Worm (Caenorhabditis elegans) whole organism, L2 larva: ENCODE measurements around the gene sluh-7.

Source experiments
- C34F6.9 ChIP-seq: fragments of 150-350 bp; optimal IDR thresholded peaks from 2 replicates; lab custom pipeline; 2014; ENCODE audit warnings: missing biosample characterization, missing genetic modification characterization
- F13H6.1 ChIP-seq: sonication (generic microtip); optimal IDR thresholded peaks from 2 replicates; lab custom pipeline; 2016; ENCODE audit warnings: missing genetic modification characterization, missing compliant biosample characterization
- R02D3.7 ChIP-seq: fragments of 150-350 bp; optimal IDR thresholded peaks from 2 replicates; lab custom pipeline; 2014; ENCODE audit warnings: missing biosample characterization, missing genetic modification characterization
- ZK546.5 ChIP-seq: sonication (generic microtip); optimal IDR thresholded peaks from 2 replicates; lab custom pipeline; 2017; ENCODE audit warnings: missing biosample characterization, missing genetic modification characterization
- alr-1 ChIP-seq: fragments of 150-350 bp; optimal IDR thresholded peaks from 2 replicates; lab custom pipeline; 2014; ENCODE audit warnings: missing biosample characterization, missing genetic modification characterization
- aly-2 ChIP-seq: fragments of 150-350 bp; optimal IDR thresholded peaks from 2 replicates; lab custom pipeline; 2014; ENCODE audit warnings: missing biosample characterization, missing genetic modification characterization
- ama-1 ChIP-seq: fragments of 150-350 bp; optimal IDR thresholded peaks from 2 replicates; lab custom pipeline; 2018; ENCODE audit warnings: inconsistent platforms
- blmp-1 ChIP-seq: sonication (generic microtip); optimal IDR thresholded peaks from 2 replicates; lab custom pipeline; 2017; ENCODE audit warnings: missing genetic modification characterization, mild to moderate bottlenecking, missing compliant biosample characterization, antibody characterized with exemption, moderate library complexity; ENCODE audit not compliant: insufficient read depth
- ceh-16 ChIP-seq: fragments of 150-350 bp; optimal IDR thresholded peaks from 2 replicates; lab custom pipeline; 2014; ENCODE audit warnings: missing biosample characterization, missing genetic modification characterization
- ceh-82 ChIP-seq: fragments of 150-350 bp; optimal IDR thresholded peaks from 2 replicates; lab custom pipeline; 2014; ENCODE audit warnings: missing biosample characterization, missing genetic modification characterization
- crh-2 ChIP-seq: sonication (generic microtip); optimal IDR thresholded peaks from 2 replicates; lab custom pipeline; 2017; ENCODE audit warnings: missing biosample characterization, missing genetic modification characterization
- dmd-4 ChIP-seq: sonication (generic microtip); optimal IDR thresholded peaks from 2 replicates; lab custom pipeline; 2017; ENCODE audit warnings: missing biosample characterization, missing genetic modification characterization
- elt-1 ChIP-seq: fragments of 150-350 bp; optimal IDR thresholded peaks from 2 replicates; lab custom pipeline; 2014; ENCODE audit warnings: missing biosample characterization, missing genetic modification characterization
- fos-1 ChIP-seq: fragments of 150-350 bp; optimal IDR thresholded peaks from 2 replicates; lab custom pipeline; 2014; ENCODE audit warnings: missing biosample characterization, missing genetic modification characterization
- gmeb-1 ChIP-seq: fragments of 150-350 bp; optimal IDR thresholded peaks from 2 replicates; lab custom pipeline; 2014; ENCODE audit warnings: missing biosample characterization, missing genetic modification characterization
- lin-11 ChIP-seq: fragments of 150-350 bp; sonication (generic microtip); optimal IDR thresholded peaks from 2 replicates; lab custom pipeline; 2014; ENCODE audit warnings: missing biosample characterization, missing genetic modification characterization, inconsistent platforms, mixed read lengths
- lin-13 ChIP-seq: fragments of 150-350 bp; optimal IDR thresholded peaks from 2 replicates; lab custom pipeline; 2014; ENCODE audit warnings: missing biosample characterization, missing genetic modification reagents, missing genetic modification characterization
- lsy-2 ChIP-seq, 2 experiments: fragments of 150-350 bp in 1 of 2; sonication (generic microtip) in 1 of 2; optimal IDR thresholded peaks; 2 replicates each; lab custom pipeline; 2014 to 2017; ENCODE audit warnings: missing biosample characterization in 2 of 2, missing genetic modification characterization in 2 of 2
- mbf-1 ChIP-seq: sonication (generic microtip); optimal IDR thresholded peaks from 2 replicates; lab custom pipeline; 2017; ENCODE audit warnings: missing biosample characterization, missing genetic modification characterization
- nhr-10 ChIP-seq: sonication (generic microtip); optimal IDR thresholded peaks from 2 replicates; lab custom pipeline; 2017; ENCODE audit warnings: missing biosample characterization, missing genetic modification characterization
- nhr-11 ChIP-seq: fragments of 150-350 bp; optimal IDR thresholded peaks from 2 replicates; lab custom pipeline; 2014; ENCODE audit warnings: missing biosample characterization, missing genetic modification characterization
- nhr-129 ChIP-seq: fragments of 150-350 bp; optimal IDR thresholded peaks from 2 replicates; lab custom pipeline; 2014; ENCODE audit warnings: missing biosample characterization, missing genetic modification characterization
- nhr-21 ChIP-seq: fragments of 150-350 bp; optimal IDR thresholded peaks from 2 replicates; lab custom pipeline; 2014; ENCODE audit warnings: missing biosample characterization, missing genetic modification characterization
- nhr-23 ChIP-seq: fragments of 150-350 bp; optimal IDR thresholded peaks from 2 replicates; lab custom pipeline; 2014; ENCODE audit warnings: missing biosample characterization, missing genetic modification reagents, missing genetic modification characterization
- nhr-25 ChIP-seq: fragments of 150-350 bp; sonication (generic microtip); optimal IDR thresholded peaks from 3 replicates; lab custom pipeline; 2014; ENCODE audit warnings: missing biosample characterization, missing genetic modification characterization
- nhr-6 ChIP-seq: fragments of 150-350 bp; optimal IDR thresholded peaks from 2 replicates; lab custom pipeline; 2014; ENCODE audit warnings: missing biosample characterization, missing genetic modification characterization
- nhr-77 ChIP-seq: fragments of 150-350 bp; optimal IDR thresholded peaks from 2 replicates; lab custom pipeline; 2014; ENCODE audit warnings: missing biosample characterization, missing genetic modification characterization
- sem-4 ChIP-seq: fragments of 150-350 bp; optimal IDR thresholded peaks from 2 replicates; lab custom pipeline; 2014; ENCODE audit warnings: missing biosample characterization, missing genetic modification reagents, missing genetic modification characterization
- skn-1 ChIP-seq: sonication (generic microtip); optimal IDR thresholded peaks from 2 replicates; lab custom pipeline; 2017; ENCODE audit warnings: missing biosample characterization, missing genetic modification characterization
- sma-3 ChIP-seq: sonication (generic microtip); optimal IDR thresholded peaks from 2 replicates; lab custom pipeline; 2016; ENCODE audit warnings: missing genetic modification reagents, missing genetic modification characterization, missing compliant biosample characterization
- unc-55 ChIP-seq: fragments of 150-350 bp; sonication (generic microtip); optimal IDR thresholded peaks from 3 replicates; lab custom pipeline; 2014; ENCODE audit warnings: missing biosample characterization, missing genetic modification reagents, missing genetic modification characterization
- unc-62 ChIP-seq: fragments of 150-350 bp; optimal IDR thresholded peaks from 2 replicates; lab custom pipeline; 2014; ENCODE audit warnings: missing biosample characterization, missing genetic modification reagents, missing genetic modification characterization
- zag-1 ChIP-seq: fragments of 150-350 bp; optimal IDR thresholded peaks from 2 replicates; lab custom pipeline; 2014; ENCODE audit warnings: missing biosample characterization, missing genetic modification characterization
- ztf-1 ChIP-seq: fragments of 200-800 bp; sonication (Bioruptor generic); conservative IDR thresholded peaks from 2 replicates; pipeline ENCODE4 v1.3.6; 2022; ENCODE audit warnings: missing genetic modification characterization, missing compliant biosample characterization
- ztf-11 ChIP-seq: sonication (generic microtip); optimal IDR thresholded peaks from 2 replicates; lab custom pipeline; 2017; ENCODE audit warnings: missing biosample characterization, missing genetic modification characterization
- ztf-4 ChIP-seq: fragments of 150-350 bp; optimal IDR thresholded peaks from 2 replicates; lab custom pipeline; 2014; ENCODE audit warnings: missing biosample characterization, missing genetic modification characterization

sluh-7 gene

ce11 chrV:10319434-10319833 lies 36.2 kb downstream of the sluh-7 start, which contains the start of gene B0024.11:
Gene B0024.11 (minus strand): TSS chrV:10319534.
- no peak for TF ChIP-seq nhr-11 (tag; lab: Kevin White, UChicago)
- TF ChIP-seq ama-1 (lab: Kevin White, UChicago), result no peak
- TF ChIP-seq R02D3.7, result no peak
- no peak for TF ChIP-seq blmp-1 (tag; lab: Kevin White, UChicago)
- no peak for TF ChIP-seq mbf-1 (tag; lab: Kevin White, UChicago)
- TF ChIP-seq nhr-129 (tag; lab: Kevin White, UChicago), result no peak
- no peak for TF ChIP-seq gmeb-1 (tag; lab: Kevin White, UChicago)
- no peak for TF ChIP-seq unc-62
- no peak for TF ChIP-seq nhr-6 (tag; lab: Kevin White, UChicago)
- TF ChIP-seq ztf-4 (tag; lab: Kevin White, UChicago), result no peak
- no peak for TF ChIP-seq nhr-25 (tag; lab: Kevin White, UChicago)
- no peak for TF ChIP-seq nhr-23 (tag; lab: Kevin White, UChicago)

- TF ChIP-seq C34F6.9 (tag; lab: Kevin White, UChicago) (no peak), dmd-4 (no peak), zag-1 (no peak), sem-4 (no peak), nhr-25 (tag; lab: Kevin White, UChicago) (no peak), lsy-2 (tag; optimal IDR thresholded peaks at IDR 0.05; lab: Kevin White, UChicago) (no peak), ZK546.5 (tag; lab: Kevin White, UChicago) (no peak), unc-62 (no peak), ama-1 (lab: Kevin White, UChicago) (no peak), ceh-16 (tag; lab: Kevin White, UChicago) (no peak), nhr-129 (tag; lab: Kevin White, UChicago) (no peak), nhr-23 (tag; lab: Kevin White, UChicago) (no peak), blmp-1 (tag; lab: Kevin White, UChicago) (no peak)
Observed at ce11 chrV:10317294-10317693, 38.3 kb downstream of the sluh-7 start, which contains the start of gene asps-1. Gene asps-1 (minus strand): TSS chrV:10317394.

DNA sequence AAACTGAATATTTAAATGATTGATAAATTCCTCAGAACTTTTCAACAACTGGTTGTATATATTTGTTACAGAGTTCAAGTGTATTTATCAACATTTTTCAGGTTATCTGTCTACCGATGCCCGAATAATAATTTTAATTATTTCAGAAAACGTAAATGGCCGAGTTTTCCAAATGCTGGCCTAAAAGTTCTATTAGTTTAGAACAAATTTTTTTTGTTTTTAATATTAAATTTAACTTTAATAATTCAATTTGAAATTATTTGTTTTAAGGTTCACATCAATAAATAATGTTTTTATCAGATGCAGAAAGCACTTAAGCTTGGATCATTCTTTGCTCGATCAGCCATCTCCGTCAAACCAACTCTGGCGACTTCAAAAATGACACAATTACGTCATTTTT lies 41.3 kb downstream of the sluh-7 start, which contains the start of gene trx-2:
TSS of gene trx-2 (plus strand) at position 301 of the 400 bp plus-strand sequence.
- TF ChIP-seq ZK546.5 (tag; lab: Kevin White, UChicago), result no peak
- no peak for TF ChIP-seq nhr-6 (tag; lab: Kevin White, UChicago)
- TF ChIP-seq gmeb-1 (tag; lab: Kevin White, UChicago), result no peak
- no peak for TF ChIP-seq alr-1 (tag; lab: Kevin White, UChicago)
- no peak for TF ChIP-seq ztf-4 (tag; lab: Kevin White, UChicago)
- no peak for TF ChIP-seq nhr-25 (tag; lab: Kevin White, UChicago)
- TF ChIP-seq ceh-82 (tag; lab: Kevin White, UChicago), result no peak
- TF ChIP-seq blmp-1 (tag; lab: Kevin White, UChicago), result no peak
- no peak for TF ChIP-seq aly-2 (tag; lab: Kevin White, UChicago)
- TF ChIP-seq unc-55 (GFP tag; lab: Kevin White, UChicago), result no peak

DNA sequence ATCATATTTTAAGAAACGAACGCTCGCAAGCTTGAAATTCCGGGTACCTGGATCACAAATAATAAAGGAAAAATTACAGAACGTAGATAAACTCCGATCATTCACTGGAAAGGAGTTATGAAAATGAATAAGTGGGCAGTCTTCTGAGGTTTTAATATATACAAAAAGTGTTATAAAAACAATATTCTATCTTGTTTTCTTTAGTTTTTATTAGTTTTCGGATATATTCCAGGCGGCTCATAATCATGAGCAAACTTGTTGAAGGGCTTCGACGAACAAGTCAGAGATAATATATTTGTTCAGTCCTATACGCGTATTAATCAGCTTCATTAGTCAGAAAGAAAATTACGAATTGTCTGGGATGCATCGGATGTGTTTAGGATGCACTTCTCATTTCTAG lies 41.7 kb downstream of the sluh-7 start, which contains the start of gene gcy-6:
TSS of gene gcy-6 (minus strand) at position 101 of the 400 bp plus-strand sequence.
- no peak for TF ChIP-seq C34F6.9 (tag; lab: Kevin White, UChicago)
- no peak for TF ChIP-seq ztf-1
- TF ChIP-seq nhr-25 (tag; lab: Kevin White, UChicago), result no peak
- no peak for TF ChIP-seq F13H6.1 (tag; lab: Kevin White, UChicago)
- TF ChIP-seq crh-2, result no peak
- no peak for TF ChIP-seq ztf-11 (tag; lab: Kevin White, UChicago)
- TF ChIP-seq nhr-77, result no peak
- TF ChIP-seq sma-3 (GFP tag; lab: Kevin White, UChicago), result no peak
- TF ChIP-seq lin-11 (tag; lab: Kevin White, UChicago), result no peak
- TF ChIP-seq ama-1 (lab: Kevin White, UChicago), result no peak
- TF ChIP-seq lin-13 (GFP tag; lab: Kevin White, UChicago), result no peak
- TF ChIP-seq nhr-21, result no peak
- TF ChIP-seq R02D3.7, result no peak
- no peak for TF ChIP-seq skn-1 (tag; lab: Kevin White, UChicago)
- no peak for TF ChIP-seq elt-1 (tag; lab: Kevin White, UChicago)
- no peak for TF ChIP-seq nhr-10 (tag; lab: Kevin White, UChicago)
- no peak for TF ChIP-seq fos-1 (tag; lab: Kevin White, UChicago)
- TF ChIP-seq alr-1 (tag; lab: Kevin White, UChicago), result no peak
- no peak for TF ChIP-seq zag-1
